Worm (Caenorhabditis elegans): ENCODE measurements around the gene C27H6.8.

- no peak for TF ChIP-seq ztf-11 (tag; optimal IDR thresholded peaks at IDR 0.05)
- TF ChIP-seq nhr-76 (tag; optimal IDR thresholded peaks at IDR 0.05), result no peak
- TF ChIP-seq pha-4 (tag; optimal IDR thresholded peaks at IDR 0.05), result no peak
- no peak for TF ChIP-seq elt-3 (tag; optimal IDR thresholded peaks at IDR 0.05)
- no peak for TF ChIP-seq drap-1 (GFP tag; optimal IDR thresholded peaks at IDR 0.05)
- TF ChIP-seq lsy-2 (tag; optimal IDR thresholded peaks at IDR 0.05), result no peak
- no peak for TF ChIP-seq bed-3 (GFP tag; optimal IDR thresholded peaks at IDR 0.05)
- TF ChIP-seq sem-2 (GFP tag; optimal IDR thresholded peaks at IDR 0.05), result no peak
- no peak for TF ChIP-seq nhr-12 (tag; optimal IDR thresholded peaks at IDR 0.05)
- no peak for TF ChIP-seq blmp-1 (tag; optimal IDR thresholded peaks at IDR 0.05)
- no peak for TF ChIP-seq unc-62 (GFP tag; optimal IDR thresholded peaks at IDR 0.05)
Measured at ce11 chrV:10023062-10023536, 35.5 kb upstream of the C27H6.8 start.

All from whole organism, mixed stage, embryonic.